Fruit fly (Drosophila melanogaster) whole organism, embryonic: ENCODE data around the gene Cip4.

Experiments used
- B-H2 ChIP-seq: fragments of 200-800 bp; sonication (Bioruptor generic); optimal IDR thresholded peaks from 2 replicates; lab custom pipeline; 2018; ENCODE audit warnings: missing biosample characterization, mild to moderate bottlenecking, missing genetic modification characterization
- C15 ChIP-seq: fragments of 200-800 bp; sonication (Bioruptor generic); IDR thresholded peaks from 3 replicates; pipeline ENCODE4 v1.3.6; 2022; ENCODE audit warnings: missing biosample characterization, missing genetic modification characterization
- CG1024 ChIP-seq: fragments of 200-800 bp; sonication (Bioruptor generic); IDR thresholded peaks from 2 replicates; pipeline ENCODE4 v1.3.6; 2022; ENCODE audit warnings: missing biosample characterization, missing genetic modification characterization
- CG10267 ChIP-seq: fragments of 200-800 bp; sonication (Bioruptor generic); optimal IDR thresholded peaks from 2 replicates; lab custom pipeline; 2018; ENCODE audit warnings: missing biosample characterization, mild to moderate bottlenecking, missing genetic modification characterization, moderate library complexity
- CG12219 ChIP-seq: fragments of 200-800 bp; sonication (Bioruptor generic); optimal IDR thresholded peaks from 3 replicates; lab custom pipeline; 2018; ENCODE audit warnings: missing biosample characterization, mild to moderate bottlenecking, missing genetic modification characterization
- CG13775 ChIP-seq: fragments of 200-800 bp; sonication (Bioruptor generic); optimal IDR thresholded peaks from 3 replicates; lab custom pipeline; 2017; ENCODE audit warnings: missing biosample characterization, mild to moderate bottlenecking, missing genetic modification characterization
- CG17361 ChIP-seq: fragments of 200-800 bp; sonication (Bioruptor generic); IDR thresholded peaks from 3 replicates; pipeline ENCODE4 v1.3.6; 2022; ENCODE audit warnings: missing biosample characterization, missing genetic modification characterization
- CG3065 ChIP-seq: fragments of 200-800 bp; sonication (Bioruptor generic); optimal IDR thresholded peaks from 2 replicates; lab custom pipeline; 2016; ENCODE audit warnings: missing biosample characterization, missing genetic modification characterization
- CG31441 ChIP-seq: fragments of 200-800 bp; sonication (Bioruptor generic); IDR thresholded peaks from 2 replicates; pipeline ENCODE4 v1.3.6; 2022; ENCODE audit warnings: missing biosample characterization, missing genetic modification characterization
- CG32767 ChIP-seq: fragments of 200-800 bp; sonication (Bioruptor generic); IDR thresholded peaks from 2 replicates; pipeline ENCODE4 v1.3.6; 2022; ENCODE audit warnings: missing biosample characterization, missing genetic modification characterization
- CG3847 ChIP-seq: fragments of 200-800 bp; sonication (Bioruptor generic); IDR thresholded peaks from 2 replicates; pipeline ENCODE4 v1.3.6; 2022; ENCODE audit warnings: missing biosample characterization, missing genetic modification characterization
- CG3995 ChIP-seq: fragments of 200-800 bp; sonication (Bioruptor generic); optimal IDR thresholded peaks from 3 replicates; lab custom pipeline; 2016; ENCODE audit warnings: missing biosample characterization, missing genetic modification characterization
- CG4282 ChIP-seq: fragments of 200-800 bp; sonication (Bioruptor generic); optimal IDR thresholded peaks from 2 replicates; lab custom pipeline; 2016; ENCODE audit warnings: missing biosample characterization, missing genetic modification characterization
- CG4707 ChIP-seq: fragments of 200-800 bp; sonication (Bioruptor generic); optimal IDR thresholded peaks from 2 replicates; lab custom pipeline; 2018; ENCODE audit warnings: missing biosample characterization, mild to moderate bottlenecking, missing genetic modification characterization, moderate library complexity
- CG5953 ChIP-seq: fragments of 200-800 bp; sonication (Bioruptor generic); IDR thresholded peaks from 2 replicates; pipeline ENCODE4 v1.3.6; 2022; ENCODE audit warnings: missing biosample characterization, missing genetic modification characterization
- CG6254 ChIP-seq: fragments of 200-800 bp; sonication (Bioruptor generic); optimal IDR thresholded peaks from 3 replicates; lab custom pipeline; 2017; ENCODE audit warnings: mild to moderate bottlenecking, missing biosample characterization, missing genetic modification reagents, missing genetic modification characterization
- CG6765 ChIP-seq: fragments of 200-800 bp; sonication (Bioruptor generic); optimal IDR thresholded peaks from 3 replicates; lab custom pipeline; 2017; ENCODE audit warnings: missing biosample characterization, mild to moderate bottlenecking, missing genetic modification characterization
- CG7271 ChIP-seq: fragments of 200-800 bp; sonication (Bioruptor generic); optimal IDR thresholded peaks from 2 replicates; lab custom pipeline; 2018; ENCODE audit warnings: missing biosample characterization, mild to moderate bottlenecking, missing genetic modification characterization, moderate library complexity
- CG8924 ChIP-seq: fragments of 200-800 bp; optimal IDR thresholded peaks from 3 replicates; lab custom pipeline; 2019; ENCODE audit warnings: missing biosample characterization, mild to moderate bottlenecking, missing genetic modification characterization, moderate library complexity
- CG9215 ChIP-seq: fragments of 200-800 bp; sonication (Bioruptor generic); IDR thresholded peaks from 2 replicates; pipeline ENCODE4 v1.3.6; 2022; ENCODE audit warnings: missing biosample characterization, missing genetic modification characterization
- CoRest ChIP-seq: fragments of 200-800 bp; sonication (Bioruptor generic); optimal IDR thresholded peaks from 3 replicates; lab custom pipeline; 2018; ENCODE audit warnings: missing biosample characterization, mild to moderate bottlenecking, missing genetic modification characterization, moderate library complexity
- Dp ChIP-seq: fragments of 200-800 bp; sonication (Bioruptor generic); optimal IDR thresholded peaks from 2 replicates; lab custom pipeline; 2018; ENCODE audit warnings: missing biosample characterization, mild to moderate bottlenecking, missing genetic modification characterization, moderate library complexity
- Dref ChIP-seq: fragments of 200-800 bp; sonication (Bioruptor generic); IDR thresholded peaks from 2 replicates; pipeline ENCODE4 v1.3.6; 2022; ENCODE audit warnings: missing biosample characterization, missing genetic modification characterization
- E2f2 ChIP-seq: fragments of 200-800 bp; sonication (Bioruptor generic); IDR thresholded peaks from 2 replicates; pipeline ENCODE4 v1.3.6; 2022; ENCODE audit warnings: missing biosample characterization, missing genetic modification characterization
- Ets65A ChIP-seq: fragments of 200-800 bp; sonication (Bioruptor generic); peaks from one replicate; lab custom pipeline; 2016; ENCODE audit warnings: missing biosample characterization, missing genetic modification characterization
- H15 ChIP-seq: fragments of 200-800 bp; sonication (Bioruptor generic); IDR thresholded peaks from 3 replicates; pipeline ENCODE4 v1.3.6; 2022; ENCODE audit warnings: missing biosample characterization, missing genetic modification characterization
- Hr39 ChIP-seq: fragments of >200 bp; optimal IDR thresholded peaks from 2 replicates; lab custom pipeline; 2017
- Hsf ChIP-seq: fragments of 200-800 bp; sonication (Bioruptor generic); optimal IDR thresholded peaks from 3 replicates; lab custom pipeline; 2016; ENCODE audit warnings: missing biosample characterization, missing genetic modification characterization
- Kr ChIP-seq: fragments of 200-800 bp; sonication (Bioruptor generic); optimal IDR thresholded peaks from 2 replicates; lab custom pipeline; 2017; ENCODE audit warnings: missing biosample characterization, mild to moderate bottlenecking, missing genetic modification characterization
- Spps ChIP-seq: fragments of 200-800 bp; sonication (Bioruptor generic); optimal IDR thresholded peaks from 2 replicates; lab custom pipeline; 2018; ENCODE audit warnings: missing biosample characterization, mild to moderate bottlenecking, missing genetic modification characterization
- Xrp1 ChIP-seq: fragments of 200-800 bp; sonication (Bioruptor generic); IDR thresholded peaks from 2 replicates; pipeline ENCODE4 v1.3.6; 2022; ENCODE audit warnings: missing biosample characterization, missing genetic modification characterization
- bcd ChIP-seq: fragments of 200-800 bp; sonication (Bioruptor generic); optimal IDR thresholded peaks from 2 replicates; lab custom pipeline; 2017; ENCODE audit warnings: missing biosample characterization, mild to moderate bottlenecking, missing genetic modification characterization
- bsh ChIP-seq, 2 experiments: fragments of 200-800 bp; sonication (Bioruptor generic); optimal IDR thresholded peaks; 2 replicates each; lab custom pipeline; 2017 to 2018; ENCODE audit warnings: mild to moderate bottlenecking in 2 of 2, missing biosample characterization in 2 of 2, missing genetic modification characterization in 2 of 2, moderate library complexity in 1 of 2
- cad ChIP-seq: fragments of >200 bp; optimal IDR thresholded peaks from 2 replicates; lab custom pipeline; 2017; ENCODE audit warnings: missing biosample characterization, missing genetic modification characterization
- chm ChIP-seq: fragments of 200-800 bp; sonication (Bioruptor generic); IDR thresholded peaks from 2 replicates; pipeline ENCODE4 v1.3.6; 2022; ENCODE audit warnings: missing biosample characterization, missing genetic modification characterization
- chn ChIP-seq: fragments of 200-800 bp; sonication (Bioruptor generic); optimal IDR thresholded peaks from 2 replicates; lab custom pipeline; 2016; ENCODE audit warnings: missing biosample characterization, missing genetic modification characterization
- croc ChIP-seq: fragments of 200-800 bp; sonication (Bioruptor generic); conservative IDR thresholded peaks from 3 replicates; pipeline ENCODE4 v1.3.6; 2022; ENCODE audit warnings: missing biosample characterization, missing genetic modification characterization
- da ChIP-seq: fragments of 200-800 bp; sonication (Bioruptor generic); optimal IDR thresholded peaks from 2 replicates; lab custom pipeline; 2016; ENCODE audit warnings: missing biosample characterization, missing genetic modification characterization
- dimm ChIP-seq: fragments of 200-800 bp; sonication (Bioruptor generic); IDR thresholded peaks from 2 replicates; pipeline ENCODE4 v1.3.6; 2022; ENCODE audit warnings: missing biosample characterization, missing genetic modification characterization
- dmrt11E ChIP-seq: fragments of 200-800 bp; sonication (Bioruptor generic); optimal IDR thresholded peaks from 3 replicates; lab custom pipeline; 2018; ENCODE audit warnings: missing biosample characterization, mild to moderate bottlenecking, missing genetic modification characterization, moderate library complexity
- ftz-f1 ChIP-seq: fragments of 200-800 bp; sonication (Bioruptor generic); optimal IDR thresholded peaks from 2 replicates; lab custom pipeline; 2016; ENCODE audit warnings: missing biosample characterization, missing genetic modification characterization
- gcm ChIP-seq: fragments of 200-800 bp; sonication (Bioruptor generic); optimal IDR thresholded peaks from 2 replicates; lab custom pipeline; 2019; ENCODE audit warnings: missing biosample characterization, mild to moderate bottlenecking, missing genetic modification characterization, moderate library complexity
- gfzf ChIP-seq: fragments of 200-800 bp; sonication (Bioruptor generic); optimal IDR thresholded peaks from 2 replicates; lab custom pipeline; 2016; ENCODE audit warnings: missing biosample characterization, mild to moderate bottlenecking, missing genetic modification characterization, moderate library complexity
- mld ChIP-seq: fragments of 200-800 bp; sonication (Bioruptor generic); IDR thresholded peaks from 3 replicates; pipeline ENCODE4 v1.3.6; 2022; ENCODE audit warnings: missing biosample characterization, missing genetic modification characterization; ENCODE audit not compliant: partially characterized antibody
- pb ChIP-seq: fragments of 200-800 bp; sonication (Bioruptor generic); optimal IDR thresholded peaks from 3 replicates; lab custom pipeline; 2016; ENCODE audit warnings: missing biosample characterization, missing genetic modification characterization
- pita ChIP-seq: fragments of 200-800 bp; sonication (Bioruptor generic); optimal IDR thresholded peaks from 2 replicates; lab custom pipeline; 2017; ENCODE audit warnings: missing biosample characterization, mild to moderate bottlenecking, missing genetic modification characterization
- ro ChIP-seq: fragments of 200-800 bp; sonication (Bioruptor generic); IDR thresholded peaks from 2 replicates; pipeline ENCODE4 v1.3.6; 2022; ENCODE audit warnings: missing biosample characterization, missing genetic modification characterization
- seq ChIP-seq: fragments of 200-800 bp; sonication (Bioruptor generic); IDR thresholded peaks from 2 replicates; pipeline ENCODE4 v1.3.6; 2022; ENCODE audit warnings: missing biosample characterization, missing genetic modification characterization
- stwl ChIP-seq: fragments of 200-800 bp; sonication (Bioruptor generic); optimal IDR thresholded peaks from 3 replicates; lab custom pipeline; 2018; ENCODE audit warnings: missing biosample characterization, mild to moderate bottlenecking, missing genetic modification characterization, moderate library complexity
- tio ChIP-seq: fragments of 200-800 bp; sonication (Bioruptor generic); optimal IDR thresholded peaks from 2 replicates; lab custom pipeline; 2017; ENCODE audit warnings: missing biosample characterization, missing genetic modification characterization, inconsistent platforms
- unc-4 ChIP-seq: fragments of 200-800 bp; sonication (Bioruptor generic); IDR thresholded peaks from 2 replicates; pipeline ENCODE4 v1.3.6; 2022; ENCODE audit warnings: missing biosample characterization, missing genetic modification characterization; ENCODE audit not compliant: partially characterized antibody

Cip4 gene

dm6 chr3L:4403180-4403769 is 39.4 kb upstream of the Cip4 start, which contains the start of gene Syx17 (continued):
- TF ChIP-seq CG9215 (GFP tag; lab: Robert Waterston, UW): peak; percentile 38; the same call in 1 of the 2 replicates
- TF ChIP-seq dimm (GFP tag; lab: Robert Waterston, UW): no peak
- peak; percentile 63; the same call in 1 of the 2 replicates for TF ChIP-seq chm (GFP tag; lab: Robert Waterston, UW)
- TF ChIP-seq chn (GFP tag; lab: Kevin White, UChicago): peak; percentile 69
- TF ChIP-seq dmrt11E (tag; lab: Kevin White, UChicago): peak; percentile 54
- peak; percentile 38 for TF ChIP-seq CG13775
- peak; percentile 23 for TF ChIP-seq CG7271 (tag; lab: Kevin White, UChicago)
- peak; percentile 32 for TF ChIP-seq CG12219 (GFP tag; lab: Kevin White, UChicago)
- peak; percentile 31; the same call in 1 of the 2 replicates for TF ChIP-seq Xrp1 (GFP tag; lab: Robert Waterston, UW)
- peak; percentile 72 for TF ChIP-seq CG31441 (GFP tag; lab: Robert Waterston, UW)
- TF ChIP-seq E2f2 (GFP tag; lab: Robert Waterston, UW): peak; percentile 55
- peak; percentile 99 for TF ChIP-seq Dref (GFP tag; lab: Robert Waterston, UW)
- peak; percentile 81 for TF ChIP-seq CG8924 (tag; lab: Kevin White, UChicago)
- TF ChIP-seq CG17361 (GFP tag; lab: Robert Waterston, UW): peak; percentile 64; the same call in 2 of the 3 replicates
- no peak for TF ChIP-seq croc (GFP tag; lab: Robert Waterston, UW)
- TF ChIP-seq Ets65A (GFP tag; lab: Kevin White, UChicago): peak; percentile 96
- peak; percentile 51 for TF ChIP-seq bcd (GFP tag; lab: Kevin White, UChicago)
- TF ChIP-seq unc-4: peak; percentile 90
- TF ChIP-seq pita (GFP tag; lab: Kevin White, UChicago): peak; percentile 61
- TF ChIP-seq Spps (tag; lab: Kevin White, UChicago): peak; percentile 22
- peak; percentile 68 for TF ChIP-seq CoRest (tag; lab: Kevin White, UChicago)
- TF ChIP-seq Hsf (GFP tag; lab: Kevin White, UChicago): peak; percentile 58
- TF ChIP-seq Dp: peak; percentile 40
- no peak for TF ChIP-seq H15 (GFP tag; lab: Robert Waterston, UW)
- TF ChIP-seq CG3065: peak; percentile 91
- TF ChIP-seq ftz-f1 (GFP tag; lab: Kevin White, UChicago): peak; percentile 95
- TF ChIP-seq CG32767 (GFP tag; lab: Robert Waterston, UW): no peak
- peak; percentile 6 for TF ChIP-seq tio (GFP tag; lab: Kevin White, UChicago)
- TF ChIP-seq CG4282 (GFP tag; lab: Kevin White, UChicago): peak; percentile 49
- peak; percentile 42 for TF ChIP-seq gfzf (GFP tag; lab: Kevin White, UChicago)
- TF ChIP-seq CG10267 (tag; lab: Kevin White, UChicago): peak; percentile 67
- TF ChIP-seq Kr (GFP tag; lab: Kevin White, UChicago): no peak
- TF ChIP-seq CG6765 (GFP tag; lab: Kevin White, UChicago): peak; percentile 51
- TF ChIP-seq stwl (tag; lab: Kevin White, UChicago): peak; percentile 90
- TF ChIP-seq seq (GFP tag; lab: Robert Waterston, UW): no peak
- TF ChIP-seq Hr39: no peak
- no peak for TF ChIP-seq da (GFP tag; lab: Kevin White, UChicago)
- peak; percentile 22 for TF ChIP-seq CG3995
- no peak for TF ChIP-seq ro
- no peak for TF ChIP-seq CG6254 (GFP tag; lab: Kevin White, UChicago)
- TF ChIP-seq CG1024 (GFP tag; lab: Robert Waterston, UW): no peak
- TF ChIP-seq gcm (GFP tag; lab: Kevin White, UChicago): peak; percentile 68
- no peak for TF ChIP-seq cad
- TF ChIP-seq bsh (GFP tag; optimal IDR thresholded peaks at IDR 0.05; lab: Kevin White, UChicago): peak in 1 of 2 experiments; percentile 61
- no peak for TF ChIP-seq CG5953 (GFP tag; lab: Robert Waterston, UW)
- no peak for TF ChIP-seq C15
- TF ChIP-seq CG3847 (GFP tag; lab: Robert Waterston, UW): peak; percentile 47
- TF ChIP-seq CG4707 (GFP tag; lab: Kevin White, UChicago): peak; percentile 33
- no peak for TF ChIP-seq pb
- TF ChIP-seq mld (GFP tag; lab: Robert Waterston, UW): peak; percentile 79
- peak; percentile 81 for TF ChIP-seq B-H2 (GFP tag; lab: Kevin White, UChicago)
